Fruit fly (Drosophila melanogaster) whole organism, embryonic: ENCODE results near the gene CG9150.

Source experiments
- Antp ChIP-seq: fragments of 200-800 bp; sonication (Bioruptor generic); optimal IDR thresholded peaks from 3 replicates; lab custom pipeline; 2016; ENCODE audit warnings: missing biosample characterization, missing genetic modification characterization
- Atf6 ChIP-seq: fragments of 200-800 bp; sonication (Bioruptor generic); IDR thresholded peaks from 2 replicates; pipeline ENCODE4 v1.3.6; 2022; ENCODE audit warnings: missing biosample characterization, missing genetic modification characterization
- BEAF-32 ChIP-seq: fragments of 200-800 bp; sonication (Bioruptor generic); optimal IDR thresholded peaks from 3 replicates; lab custom pipeline; 2017; ENCODE audit warnings: missing biosample characterization, missing genetic modification characterization, mild to moderate bottlenecking, moderate library complexity, missing genetic modification reagents
- CG10274 ChIP-seq: fragments of 200-800 bp; sonication (Bioruptor generic); optimal IDR thresholded peaks from 3 replicates; lab custom pipeline; 2017; ENCODE audit warnings: missing biosample characterization, mild to moderate bottlenecking, missing genetic modification characterization
- CG10321 ChIP-seq: fragments of 200-800 bp; sonication (Bioruptor generic); IDR thresholded peaks from 2 replicates; pipeline ENCODE4 v1.3.6; 2022; ENCODE audit warnings: missing biosample characterization, missing genetic modification characterization
- CG10543 ChIP-seq: fragments of 200-800 bp; sonication (Bioruptor generic); optimal IDR thresholded peaks from 3 replicates; lab custom pipeline; 2017; ENCODE audit warnings: missing biosample characterization, mild to moderate bottlenecking, missing genetic modification characterization, moderate library complexity
- CG10565 ChIP-seq: fragments of 200-800 bp; sonication (Bioruptor generic); optimal IDR thresholded peaks from 3 replicates; lab custom pipeline; 2016; ENCODE audit warnings: missing biosample characterization, mild to moderate bottlenecking, missing genetic modification characterization
- CG10959 ChIP-seq: fragments of 200-800 bp; sonication (Bioruptor generic); IDR thresholded peaks from 2 replicates; pipeline ENCODE4 v1.3.6; 2022; ENCODE audit warnings: missing biosample characterization, missing genetic modification characterization
- CG11093 ChIP-seq: fragments of 200-800 bp; sonication (Bioruptor generic); IDR thresholded peaks from 3 replicates; pipeline ENCODE4 v1.3.6; 2022; ENCODE audit warnings: missing biosample characterization, missing genetic modification characterization
- CG11398 ChIP-seq: fragments of 200-800 bp; sonication (Bioruptor generic); optimal IDR thresholded peaks from 2 replicates; lab custom pipeline; 2016; ENCODE audit warnings: missing biosample characterization, missing genetic modification characterization
- CG11456 ChIP-seq: fragments of 200-800 bp; sonication (Bioruptor generic); IDR thresholded peaks from 3 replicates; pipeline ENCODE4 v1.3.6; 2022; ENCODE audit warnings: missing biosample characterization, missing genetic modification characterization
- CG11695 ChIP-seq: fragments of 200-800 bp; sonication (Bioruptor generic); IDR thresholded peaks from 3 replicates; pipeline ENCODE4 v1.3.6; 2022; ENCODE audit warnings: missing biosample characterization, missing genetic modification characterization
- CG12391 ChIP-seq: fragments of 200-800 bp; sonication (Bioruptor generic); optimal IDR thresholded peaks from 3 replicates; lab custom pipeline; 2018; ENCODE audit warnings: missing biosample characterization, mild to moderate bottlenecking, missing genetic modification characterization, moderate library complexity
- CG12769 ChIP-seq: fragments of 200-800 bp; sonication (Bioruptor generic); optimal IDR thresholded peaks from 2 replicates; lab custom pipeline; 2019; ENCODE audit warnings: missing biosample characterization, mild to moderate bottlenecking, missing genetic modification characterization, moderate library complexity
- CG13894 ChIP-seq: fragments of 200-800 bp; sonication (Bioruptor generic); optimal IDR thresholded peaks from 3 replicates; lab custom pipeline; 2018; ENCODE audit warnings: missing biosample characterization, mild to moderate bottlenecking, missing genetic modification characterization, moderate library complexity
- CG15269 ChIP-seq: fragments of 200-800 bp; sonication (Bioruptor generic); optimal IDR thresholded peaks from 2 replicates; lab custom pipeline; 2018; ENCODE audit warnings: missing biosample characterization, mild to moderate bottlenecking, missing genetic modification characterization, moderate library complexity
- CG16813 ChIP-seq: fragments of 200-800 bp; sonication (Bioruptor generic); IDR thresholded peaks from 3 replicates; pipeline ENCODE4 v1.3.6; 2022; ENCODE audit warnings: missing biosample characterization, missing genetic modification characterization; ENCODE audit not compliant: partially characterized antibody
- CG18262 ChIP-seq: fragments of 200-800 bp; optimal IDR thresholded peaks from 3 replicates; lab custom pipeline; 2019; ENCODE audit warnings: missing biosample characterization, mild to moderate bottlenecking, missing genetic modification characterization, moderate library complexity
- CG2116 ChIP-seq: fragments of 200-800 bp; sonication (Bioruptor generic); optimal IDR thresholded peaks from 3 replicates; lab custom pipeline; 2018; ENCODE audit warnings: missing biosample characterization, mild to moderate bottlenecking, missing genetic modification characterization
- CG31365 ChIP-seq: fragments of 200-800 bp; sonication (Bioruptor generic); optimal IDR thresholded peaks from 2 replicates; lab custom pipeline; 2018; ENCODE audit warnings: missing biosample characterization, mild to moderate bottlenecking, missing genetic modification characterization
- CG32772 ChIP-seq: fragments of 200-800 bp; sonication (Bioruptor generic); IDR thresholded peaks from 2 replicates; pipeline ENCODE4 v1.3.6; 2022; ENCODE audit warnings: missing biosample characterization, missing genetic modification characterization
- CG3407 ChIP-seq: fragments of 200-800 bp; sonication (Bioruptor generic); optimal IDR thresholded peaks from 2 replicates; lab custom pipeline; 2018; ENCODE audit warnings: missing biosample characterization, mild to moderate bottlenecking, missing genetic modification characterization
- CG7357 ChIP-seq: fragments of 200-800 bp; sonication (Bioruptor generic); IDR thresholded peaks from 3 replicates; pipeline ENCODE4 v1.3.6; 2022; ENCODE audit warnings: missing biosample characterization, missing genetic modification characterization
- CG8290 ChIP-seq, 3 experiments: fragments of 200-800 bp; sonication (Bioruptor generic); optimal IDR thresholded peaks; 2 replicates each; lab custom pipeline; 2016 to 2019; ENCODE audit warnings: missing biosample characterization in 3 of 3, missing genetic modification characterization in 3 of 3, mild to moderate bottlenecking in 2 of 3, moderate library complexity in 1 of 3
- CG8388 ChIP-seq: fragments of 200-800 bp; sonication (Bioruptor generic); optimal IDR thresholded peaks from 2 replicates; lab custom pipeline; 2019; ENCODE audit warnings: missing biosample characterization, mild to moderate bottlenecking, missing genetic modification characterization, moderate library complexity
- CG9727 ChIP-seq: fragments of 200-800 bp; sonication (Bioruptor generic); optimal IDR thresholded peaks from 3 replicates; lab custom pipeline; 2017; ENCODE audit warnings: missing biosample characterization, mild to moderate bottlenecking, missing genetic modification characterization
- CG9932 ChIP-seq: fragments of 200-800 bp; sonication (Bioruptor generic); IDR thresholded peaks from 2 replicates; pipeline ENCODE4 v1.3.6; 2022; ENCODE audit warnings: missing biosample characterization, missing genetic modification characterization
- Deaf1 ChIP-seq: fragments of 200-800 bp; optimal IDR thresholded peaks from 3 replicates; lab custom pipeline; 2019; ENCODE audit warnings: missing biosample characterization, mild to moderate bottlenecking, missing genetic modification characterization, moderate library complexity
- Dll ChIP-seq: fragments of 200-800 bp; sonication (Bioruptor generic); IDR thresholded peaks from 4 replicates; pipeline ENCODE4 v1.3.6; 2022; ENCODE audit warnings: missing biosample characterization, missing genetic modification characterization; ENCODE audit not compliant: partially characterized antibody
- Hand ChIP-seq: fragments of 200-800 bp; sonication (Bioruptor generic); optimal IDR thresholded peaks from 2 replicates; lab custom pipeline; 2017; ENCODE audit warnings: mild to moderate bottlenecking, missing biosample characterization, missing genetic modification reagents, missing genetic modification characterization
- Hey ChIP-seq: fragments of 200-800 bp; sonication (Bioruptor generic); optimal IDR thresholded peaks from 3 replicates; lab custom pipeline; 2018; ENCODE audit warnings: missing biosample characterization, mild to moderate bottlenecking, missing genetic modification characterization
- HmgD ChIP-seq: fragments of 200-800 bp; sonication (Bioruptor generic); optimal IDR thresholded peaks from 3 replicates; lab custom pipeline; 2016; ENCODE audit warnings: missing biosample characterization, missing genetic modification characterization
- Scr ChIP-seq: fragments of 200-800 bp; sonication (Bioruptor generic); IDR thresholded peaks from 2 replicates; pipeline ENCODE4 v1.3.6; 2022; ENCODE audit warnings: missing biosample characterization, missing genetic modification characterization; ENCODE audit not compliant: partially characterized antibody
- Ssrp ChIP-seq: fragments of 200-800 bp; sonication (Bioruptor generic); optimal IDR thresholded peaks from 2 replicates; lab custom pipeline; 2018; ENCODE audit warnings: missing biosample characterization, mild to moderate bottlenecking, missing genetic modification characterization, moderate library complexity
- abd-A ChIP-seq: fragments of 200-800 bp; sonication (Bioruptor generic); optimal IDR thresholded peaks from 3 replicates; lab custom pipeline; 2019; ENCODE audit warnings: missing biosample characterization, mild to moderate bottlenecking, missing genetic modification characterization, moderate library complexity
- ara ChIP-seq: fragments of 200-800 bp; sonication (Bioruptor generic); IDR thresholded peaks from 2 replicates; pipeline ENCODE4 v1.3.6; 2022; ENCODE audit warnings: missing biosample characterization, missing genetic modification characterization
- crol ChIP-seq: fragments of 200-800 bp; sonication (Bioruptor generic); IDR thresholded peaks from 2 replicates; pipeline ENCODE4 v1.3.6; 2022; ENCODE audit warnings: missing biosample characterization, missing genetic modification characterization
- fd64A ChIP-seq: fragments of 200-800 bp; sonication (Bioruptor generic); optimal IDR thresholded peaks from 3 replicates; lab custom pipeline; 2018; ENCODE audit warnings: missing biosample characterization, mild to moderate bottlenecking, missing genetic modification characterization
- hkb ChIP-seq, 2 experiments: fragments of 200-800 bp in 1 of 2; fragments of >200 bp in 1 of 2; sonication (Bioruptor generic) in 1 of 2; IDR thresholded peaks in 1 of 2; optimal IDR thresholded peaks in 1 of 2; 2 replicates each; pipeline versions ENCODE4 v1.3.6 to Lab custom; 2017 to 2022; ENCODE audit warnings: missing biosample characterization in 1 of 2, missing genetic modification characterization in 1 of 2
- insv ChIP-seq, 2 experiments: fragments of 200-800 bp; sonication (Bioruptor generic); optimal IDR thresholded peaks; 3 replicates each; lab custom pipeline; 2016 to 2018; ENCODE audit warnings: missing biosample characterization in 2 of 2, missing genetic modification characterization in 2 of 2
- lmd ChIP-seq: fragments of 200-800 bp; sonication (Bioruptor generic); IDR thresholded peaks from 2 replicates; pipeline ENCODE4 v1.3.6; 2022; ENCODE audit warnings: missing biosample characterization, missing genetic modification characterization
- peb ChIP-seq: fragments of 200-800 bp; sonication (Bioruptor generic); IDR thresholded peaks from 2 replicates; pipeline ENCODE4 v1.3.6; 2022; ENCODE audit warnings: missing biosample characterization, missing genetic modification characterization
- salm ChIP-seq: fragments of 200-800 bp; sonication (Bioruptor generic); optimal IDR thresholded peaks from 2 replicates; lab custom pipeline; 2018; ENCODE audit warnings: missing biosample characterization, mild to moderate bottlenecking, missing genetic modification characterization
- scrt ChIP-seq: fragments of 200-800 bp; sonication (Bioruptor generic); optimal IDR thresholded peaks from 2 replicates; lab custom pipeline; 2018; ENCODE audit warnings: missing biosample characterization, mild to moderate bottlenecking, missing genetic modification characterization, moderate library complexity
- sna ChIP-seq: fragments of 200-800 bp; sonication (Bioruptor generic); IDR thresholded peaks from 2 replicates; pipeline ENCODE4 v1.3.6; 2022; ENCODE audit warnings: missing biosample characterization, missing genetic modification characterization; ENCODE audit not compliant: partially characterized antibody
- unpg ChIP-seq: fragments of 200-800 bp; sonication (Bioruptor generic); optimal IDR thresholded peaks from 3 replicates; lab custom pipeline; 2018; ENCODE audit warnings: missing biosample characterization, mild to moderate bottlenecking, missing genetic modification characterization, moderate library complexity
- vnd ChIP-seq: fragments of 200-800 bp; sonication (Bioruptor generic); IDR thresholded peaks from 3 replicates; pipeline ENCODE4 v1.3.6; 2022; ENCODE audit warnings: missing biosample characterization, missing genetic modification characterization; ENCODE audit not compliant: partially characterized antibody

Gene CG9150

dm6 chr2L:6075345-6075744 is 7.0 kb upstream of the CG9150 start (continued):
- TF ChIP-seq Scr (GFP tag; lab: Robert Waterston, UW) (0 out of 2 replicates have a peak, but pooled peaks have one; percentile 28), CG12769 (tag; lab: Kevin White, UChicago) (peak; percentile 80), CG11093 (GFP tag; lab: Robert Waterston, UW) (no peak), ara (GFP tag; lab: Robert Waterston, UW) (peak; percentile 22; the same call in 1 of the 2 replicates)

dm6 chr2L:6074314-6074713 is 5.9 kb upstream of the CG9150 start:
- TF ChIP-seq CG10543 (GFP tag; lab: Kevin White, UChicago), result peak; percentile 39
- no peak for TF ChIP-seq CG10959
- no peak for TF ChIP-seq salm
- TF ChIP-seq fd64A (GFP tag; lab: Kevin White, UChicago), result peak; percentile 8
- TF ChIP-seq scrt (GFP tag; lab: Kevin White, UChicago), result no peak
- TF ChIP-seq CG11456 (GFP tag; lab: Robert Waterston, UW), result no peak
- TF ChIP-seq abd-A (tag; lab: Kevin White, UChicago), result peak; percentile 68
- no peak for TF ChIP-seq Hand (GFP tag; lab: Kevin White, UChicago)
- TF ChIP-seq CG11093 (GFP tag; lab: Robert Waterston, UW), result no peak
- TF ChIP-seq Atf6, result no peak
- TF ChIP-seq CG9727 (GFP tag; lab: Kevin White, UChicago), result no peak
- TF ChIP-seq CG12391 (tag; lab: Kevin White, UChicago), result no peak
- peak; percentile 60; the same call in 1 of the 2 replicates for TF ChIP-seq crol (GFP tag; lab: Robert Waterston, UW)
- TF ChIP-seq HmgD (GFP tag; lab: Kevin White, UChicago), result no peak
- TF ChIP-seq CG32772 (GFP tag; lab: Robert Waterston, UW), result peak; percentile 46; the same call in 1 of the 2 replicates
- no peak for TF ChIP-seq CG18262 (tag; lab: Kevin White, UChicago)
- no peak for TF ChIP-seq CG10321
- TF ChIP-seq CG8290 (GFP tag; optimal IDR thresholded peaks at IDR 0.05; lab: Kevin White, UChicago), result no peak
- TF ChIP-seq CG8290 (tag; optimal IDR thresholded peaks at IDR 0.05; lab: Kevin White, UChicago), result no peak
- no peak for TF ChIP-seq insv (GFP tag; optimal IDR thresholded peaks at IDR 0.05; lab: Kevin White, UChicago)
- no peak for TF ChIP-seq CG9932
- no peak for TF ChIP-seq CG3407
- TF ChIP-seq Antp (GFP tag; lab: Kevin White, UChicago), result no peak
- TF ChIP-seq CG10274 (GFP tag; lab: Kevin White, UChicago), result peak; percentile 34
- no peak for TF ChIP-seq CG31365
- TF ChIP-seq CG16813 (GFP tag; lab: Robert Waterston, UW), result no peak
- TF ChIP-seq CG10565 (GFP tag; lab: Kevin White, UChicago), result no peak
- no peak for TF ChIP-seq Hey (tag; lab: Kevin White, UChicago)
- no peak for TF ChIP-seq sna (GFP tag; lab: Robert Waterston, UW)
- TF ChIP-seq unpg, result no peak
- no peak for TF ChIP-seq CG7357
- TF ChIP-seq lmd (GFP tag; lab: Robert Waterston, UW), result no peak
- no peak for TF ChIP-seq hkb (optimal IDR thresholded peaks at IDR 0.05; lab: Kevin White, UChicago)
- TF ChIP-seq hkb (GFP tag; IDR thresholded peaks at IDR 0.05; lab: Robert Waterston, UW), result 0 out of 2 replicates have a peak, but pooled peaks have one; percentile 21
- TF ChIP-seq CG13894, result peak; percentile 41
- TF ChIP-seq Deaf1 (tag; lab: Kevin White, UChicago), result peak; percentile 43
- no peak for TF ChIP-seq vnd (GFP tag; lab: Robert Waterston, UW)
- TF ChIP-seq CG8388, result no peak
- 0 out of 2 replicates have a peak, but pooled peaks have one; percentile 10 for TF ChIP-seq peb
- TF ChIP-seq CG11398 (GFP tag; lab: Kevin White, UChicago), result no peak
- no peak for TF ChIP-seq CG11695 (GFP tag; lab: Robert Waterston, UW)
- TF ChIP-seq Ssrp (tag; lab: Kevin White, UChicago), result no peak
- no peak for TF ChIP-seq Dll (GFP tag; lab: Robert Waterston, UW)
- no peak for TF ChIP-seq BEAF-32 (GFP tag; lab: Kevin White, UChicago)
- no peak for TF ChIP-seq CG15269 (tag; lab: Kevin White, UChicago)
- TF ChIP-seq CG2116 (GFP tag; lab: Kevin White, UChicago), result no peak
